Fruit fly (Drosophila melanogaster) whole organism, wandering third instar larva: ENCODE measurements around the gene CG34148.

Experiments used
- Abd-B ChIP-seq: fragments of >200 bp; optimal IDR thresholded peaks from 2 replicates; lab custom pipeline; 2017; ENCODE audit warnings: missing biosample characterization, missing genetic modification characterization
- CG32264 ChIP-seq: fragments of 200-800 bp; sonication (Bioruptor generic); optimal IDR thresholded peaks from 2 replicates; lab custom pipeline; 2016; ENCODE audit warnings: missing biosample characterization, missing genetic modification characterization
- CG9705 ChIP-seq: fragments of 200-800 bp; sonication (Bioruptor generic); optimal IDR thresholded peaks from 2 replicates; lab custom pipeline; 2018; ENCODE audit warnings: missing biosample characterization, mild to moderate bottlenecking, missing genetic modification characterization
- CrebA ChIP-seq: fragments of 200-800 bp; sonication (Bioruptor generic); optimal IDR thresholded peaks from 2 replicates; lab custom pipeline; 2016; ENCODE audit warnings: missing biosample characterization, mild to moderate bottlenecking, missing genetic modification characterization, borderline replicate concordance
- Dfd ChIP-seq: fragments of >200 bp; optimal IDR thresholded peaks from 2 replicates; lab custom pipeline; 2017; ENCODE audit warnings: missing biosample characterization, missing genetic modification characterization
- Dif ChIP-seq: fragments of 200-275, 200-300 bp; sonication (Bioruptor generic); optimal IDR thresholded peaks from 2 replicates; lab custom pipeline; 2018; ENCODE audit warnings: missing biosample characterization, missing genetic modification characterization; ENCODE audit not compliant: partially characterized antibody
- GATAd ChIP-seq: sonication (Bioruptor generic); optimal IDR thresholded peaks from 2 replicates; lab custom pipeline; 2016; ENCODE audit warnings: missing biosample characterization, missing genetic modification characterization
- HLH106 ChIP-seq: fragments of 200-800 bp; optimal IDR thresholded peaks from 3 replicates; lab custom pipeline; 2019; ENCODE audit warnings: missing biosample characterization, mild to moderate bottlenecking, missing genetic modification characterization, moderate library complexity
- Hnf4 ChIP-seq: fragments of 200-800 bp; sonication (Bioruptor generic); optimal IDR thresholded peaks from 2 replicates; lab custom pipeline; 2016; ENCODE audit warnings: missing biosample characterization, mild to moderate bottlenecking, missing genetic modification characterization
- Hr78 ChIP-seq: fragments of >200 bp; optimal IDR thresholded peaks from 2 replicates; lab custom pipeline; 2017; ENCODE audit warnings: missing biosample characterization, missing genetic modification characterization
- Hr83 ChIP-seq: fragments of 200-300 bp; sonication (Bioruptor generic); optimal IDR thresholded peaks from 2 replicates; lab custom pipeline; 2016; ENCODE audit warnings: missing biosample characterization, mild to moderate bottlenecking, missing genetic modification characterization, moderate library complexity; ENCODE audit not compliant: poor library complexity, severe bottlenecking
- Jra ChIP-seq: sonication (Bioruptor generic); optimal IDR thresholded peaks from 2 replicates; lab custom pipeline; 2016; ENCODE audit warnings: missing biosample characterization, missing genetic modification characterization
- Mio ChIP-seq: sonication (Bioruptor generic); optimal IDR thresholded peaks from 2 replicates; lab custom pipeline; 2016; ENCODE audit warnings: missing biosample characterization, missing genetic modification characterization
- Myc ChIP-seq: fragments of >200 bp; optimal IDR thresholded peaks from 2 replicates; lab custom pipeline; 2017
- N ChIP-seq: fragments of >200 bp; optimal IDR thresholded peaks from 2 replicates; lab custom pipeline; 2018; ENCODE audit warnings: missing biosample characterization, missing external identifiers, missing genetic modification characterization
- Rel ChIP-seq, 2 experiments: fragments of 200-800 bp; sonication (Bioruptor generic) in 1 of 2; optimal IDR thresholded peaks; 2 replicates in 1 of 2; 3 replicates in 1 of 2; lab custom pipeline; 2016 to 2019; ENCODE audit warnings: mild to moderate bottlenecking in 2 of 2, missing biosample characterization in 2 of 2, missing genetic modification characterization in 2 of 2, moderate library complexity in 1 of 2
- Sp1 ChIP-seq: fragments of 200-800 bp; sonication (Bioruptor generic); optimal IDR thresholded peaks from 3 replicates; lab custom pipeline; 2019; ENCODE audit warnings: missing biosample characterization, mild to moderate bottlenecking, missing genetic modification characterization, moderate library complexity
- Vsx2 ChIP-seq: fragments of 200-300, 225-300 bp; sonication (Bioruptor generic); optimal IDR thresholded peaks from 2 replicates; lab custom pipeline; 2018; ENCODE audit warnings: missing biosample characterization, missing genetic modification characterization; ENCODE audit not compliant: partially characterized antibody
- br ChIP-seq: fragments of 200-800 bp; sonication (Bioruptor generic); optimal IDR thresholded peaks from 2 replicates; lab custom pipeline; 2016; ENCODE audit warnings: missing biosample characterization, missing genetic modification characterization
- brk ChIP-seq: fragments of 200-800 bp; sonication (Bioruptor generic); optimal IDR thresholded peaks from 2 replicates; lab custom pipeline; 2016; ENCODE audit warnings: missing biosample characterization, mild to moderate bottlenecking, missing genetic modification characterization
- dl ChIP-seq, 2 experiments: fragments of 175-275, 200-275 bp in 1 of 2; fragments of 200-275 bp in 1 of 2; sonication (Bioruptor generic); optimal IDR thresholded peaks; lab custom pipeline; 2018; ENCODE audit warnings: mild to moderate bottlenecking in 2 of 2, missing biosample characterization in 2 of 2, missing genetic modification characterization in 2 of 2, moderate library complexity in 2 of 2; ENCODE audit not compliant: partially characterized antibody in 2 of 2, insufficient read depth in 1 of 2
- dmrt93B ChIP-seq: fragments of 200-800 bp; sonication (Bioruptor generic); optimal IDR thresholded peaks from 2 replicates; lab custom pipeline; 2018; ENCODE audit warnings: missing biosample characterization, mild to moderate bottlenecking, missing genetic modification characterization
- dsf ChIP-seq: sonication (Bioruptor generic); optimal IDR thresholded peaks from 2 replicates; lab custom pipeline; 2016; ENCODE audit warnings: missing biosample characterization, missing genetic modification characterization, borderline replicate concordance
- ey ChIP-seq: fragments of 200-800 bp; sonication (Bioruptor generic); optimal IDR thresholded peaks from 2 replicates; lab custom pipeline; 2016; ENCODE audit warnings: missing biosample characterization, missing genetic modification characterization
- foxo ChIP-seq, 2 experiments: fragments of 200-800 bp; sonication (Bioruptor generic); optimal IDR thresholded peaks; 2 replicates in 1 of 2; 3 replicates in 1 of 2; lab custom pipeline; 2016 to 2017; ENCODE audit warnings: missing biosample characterization in 2 of 2, missing genetic modification characterization in 2 of 2
- fru ChIP-seq: fragments of 200-800 bp; sonication (Bioruptor generic); optimal IDR thresholded peaks from 3 replicates; lab custom pipeline; 2016; ENCODE audit warnings: missing biosample characterization, mild to moderate bottlenecking, missing genetic modification characterization
- h ChIP-seq: fragments of 200-800 bp; sonication (Bioruptor generic); optimal IDR thresholded peaks from 3 replicates; lab custom pipeline; 2016; ENCODE audit warnings: missing biosample characterization, mild to moderate bottlenecking, missing genetic modification characterization
- jim ChIP-seq: fragments of 175-275, 200-325 bp; sonication (Bioruptor generic); optimal IDR thresholded peaks from 2 replicates; lab custom pipeline; 2016; ENCODE audit warnings: missing biosample characterization, mild to moderate bottlenecking, missing genetic modification characterization
- lola ChIP-seq: fragments of >200 bp; optimal IDR thresholded peaks from 2 replicates; lab custom pipeline; 2017; ENCODE audit warnings: missing biosample characterization, missing genetic modification characterization
- pan ChIP-seq: fragments of >200 bp; optimal IDR thresholded peaks from 2 replicates; lab custom pipeline; 2017
- psq ChIP-seq: fragments of 200-800 bp; sonication (Bioruptor generic); optimal IDR thresholded peaks from 3 replicates; lab custom pipeline; 2017; ENCODE audit warnings: missing biosample characterization, mild to moderate bottlenecking, missing genetic modification characterization, moderate library complexity
- rgr ChIP-seq: fragments of 200-800 bp; sonication (Bioruptor generic); optimal IDR thresholded peaks from 3 replicates; lab custom pipeline; 2016; ENCODE audit warnings: missing biosample characterization, mild to moderate bottlenecking, missing genetic modification characterization
- sage ChIP-seq: fragments of 200-800 bp; sonication (Bioruptor generic); optimal IDR thresholded peaks from 2 replicates; lab custom pipeline; 2016; ENCODE audit warnings: missing biosample characterization, mild to moderate bottlenecking, missing genetic modification characterization
- sv ChIP-seq: fragments of 200-800 bp; sonication (Bioruptor generic); optimal IDR thresholded peaks from 3 replicates; lab custom pipeline; 2016; ENCODE audit warnings: missing biosample characterization, missing genetic modification characterization
- tai ChIP-seq: sonication (Bioruptor generic); optimal IDR thresholded peaks from 2 replicates; lab custom pipeline; 2016; ENCODE audit warnings: missing biosample characterization, missing genetic modification characterization
- usp ChIP-seq: fragments of >200 bp; optimal IDR thresholded peaks from 2 replicates; lab custom pipeline; 2017; ENCODE audit warnings: missing biosample characterization, missing genetic modification characterization
- woc ChIP-seq: sonication (Bioruptor generic); optimal IDR thresholded peaks from 2 replicates; lab custom pipeline; 2016; ENCODE audit warnings: missing biosample characterization, mild to moderate bottlenecking, missing genetic modification characterization

CG34148 gene

DNA sequence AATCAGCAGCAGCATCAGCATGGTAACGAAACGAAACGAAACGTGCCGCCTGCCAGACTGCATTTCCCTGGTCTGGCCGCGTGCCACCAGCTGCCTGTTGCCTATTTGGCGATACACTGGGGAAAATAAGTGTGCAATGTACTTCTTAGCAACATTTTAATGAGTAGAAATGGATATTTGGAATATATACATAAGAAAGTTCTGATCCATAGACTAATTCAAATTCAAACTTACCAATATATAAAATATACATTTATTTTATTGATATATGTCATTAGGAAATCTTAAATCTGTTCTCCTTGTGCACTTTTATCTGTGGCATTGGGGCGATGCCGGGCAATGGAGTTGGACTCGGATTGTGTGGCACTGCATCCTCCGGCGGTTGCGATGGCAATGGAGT is 15.4 kb upstream of the CG34148 start:
- no peak for TF ChIP-seq dsf
- no peak for TF ChIP-seq Vsx2 (GFP tag; lab: Kevin White, UChicago)
- TF ChIP-seq Dif (GFP tag; lab: Kevin White, UChicago), result no peak
- TF ChIP-seq CG32264, result no peak
- no peak for TF ChIP-seq br (GFP tag; lab: Kevin White, UChicago)
- peak in 1 of 2 experiments; percentile 22 for TF ChIP-seq foxo (GFP tag; optimal IDR thresholded peaks at IDR 0.05; lab: Kevin White, UChicago)
- TF ChIP-seq CrebA (GFP tag; lab: Kevin White, UChicago), result no peak
- TF ChIP-seq dmrt93B, result no peak
- TF ChIP-seq HLH106 (tag; lab: Kevin White, UChicago), result peak; percentile 26
- TF ChIP-seq rgr (GFP tag; lab: Kevin White, UChicago), result no peak
- no peak for TF ChIP-seq Jra (GFP tag; lab: Kevin White, UChicago)
- TF ChIP-seq Hr83 (GFP tag; lab: Kevin White, UChicago), result no peak
- no peak for TF ChIP-seq Myc
- TF ChIP-seq brk, result no peak
- TF ChIP-seq Hr78 (GFP tag; lab: Kevin White, UChicago), result no peak
- peak; percentile 12 for TF ChIP-seq h (GFP tag; lab: Kevin White, UChicago)
- no peak for TF ChIP-seq Hnf4 (GFP tag; lab: Kevin White, UChicago)
- peak; percentile 1 for TF ChIP-seq psq (GFP tag; lab: Kevin White, UChicago)
- TF ChIP-seq Sp1 (GFP tag; lab: Kevin White, UChicago), result peak; percentile 20
- TF ChIP-seq GATAd (GFP tag; lab: Kevin White, UChicago), result no peak
- TF ChIP-seq N (GFP tag; lab: Kevin White, UChicago), result no peak

DNA sequence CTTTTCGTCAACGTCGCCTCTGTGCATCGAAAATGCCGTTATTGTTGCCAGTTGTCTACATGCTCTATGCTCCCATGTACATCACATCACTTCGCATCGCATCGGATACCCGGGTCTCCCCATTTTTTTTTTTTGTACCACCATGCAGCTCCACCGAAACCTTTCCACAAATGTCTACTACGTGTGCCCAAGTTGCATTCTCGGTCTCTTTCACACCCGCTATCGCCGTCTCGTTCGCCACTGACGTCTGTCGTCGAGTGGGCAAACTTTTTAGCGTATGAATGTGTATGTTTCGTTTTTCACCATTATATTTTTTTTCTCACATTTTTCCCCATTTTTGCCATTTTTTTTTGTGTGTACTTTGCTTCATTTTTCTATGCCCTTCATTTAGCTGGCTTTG is 14.0 kb upstream of the CG34148 start:
- TF ChIP-seq jim (GFP tag; lab: Kevin White, UChicago) (no peak), CrebA (GFP tag; lab: Kevin White, UChicago) (no peak), Sp1 (GFP tag; lab: Kevin White, UChicago) (peak; percentile 19), Abd-B (GFP tag; lab: Kevin White, UChicago) (no peak)

DNA sequence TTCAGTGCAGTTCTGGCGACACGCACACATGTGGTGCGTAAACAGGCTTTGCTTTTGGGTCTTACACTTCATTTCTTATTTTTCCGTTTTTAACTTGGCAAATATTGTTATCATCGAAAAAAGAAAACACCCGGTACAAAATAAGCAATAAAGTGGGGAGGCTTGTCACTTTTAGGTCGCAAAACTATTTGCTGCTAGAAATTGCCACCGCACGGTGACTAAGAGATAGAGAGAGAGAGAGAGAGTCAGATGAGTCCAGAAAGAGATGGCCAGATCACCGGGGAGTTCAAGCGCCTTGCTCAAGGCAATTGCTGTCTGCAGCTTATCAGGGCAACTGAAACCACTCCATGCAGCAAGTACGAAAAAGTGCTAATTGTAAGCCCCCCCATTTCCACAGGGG is 12.3 kb upstream of the CG34148 start:
- TF ChIP-seq Rel (GFP tag; optimal IDR thresholded peaks at IDR 0.05; lab: Kevin White, UChicago), result no peak
- peak; percentile 5 for TF ChIP-seq Rel (tag; optimal IDR thresholded peaks at IDR 0.05; lab: Kevin White, UChicago)
- no peak for TF ChIP-seq brk

DNA sequence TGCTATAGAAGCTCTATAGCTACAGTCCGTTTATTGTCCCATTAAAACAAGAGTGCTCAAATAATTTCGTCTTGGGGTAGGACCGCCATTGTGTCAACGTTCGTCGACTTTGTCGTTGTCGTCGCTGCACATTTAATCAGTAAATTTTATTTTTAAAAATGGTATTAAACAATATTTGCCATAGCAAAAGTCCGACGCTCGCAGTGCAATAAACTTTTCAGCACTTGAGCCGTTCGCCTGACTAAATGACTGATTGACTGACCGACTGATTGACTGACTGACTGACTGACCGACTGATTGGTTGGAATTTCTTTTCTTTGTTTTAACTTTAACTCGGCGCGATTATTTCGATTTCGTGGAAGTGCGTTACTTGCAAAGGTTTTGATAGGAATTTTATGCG is 11.5 kb upstream of the CG34148 start:
- no peak for TF ChIP-seq Jra (GFP tag; lab: Kevin White, UChicago)
- no peak for TF ChIP-seq pan (lab: Kevin White, UChicago)
- TF ChIP-seq Sp1 (GFP tag; lab: Kevin White, UChicago), result no peak
- TF ChIP-seq sage (GFP tag; lab: Kevin White, UChicago), result no peak
- no peak for TF ChIP-seq Dfd (GFP tag; lab: Kevin White, UChicago)
- no peak for TF ChIP-seq GATAd (GFP tag; lab: Kevin White, UChicago)
- TF ChIP-seq fru (GFP tag; lab: Kevin White, UChicago), result peak; percentile 10
- TF ChIP-seq br (GFP tag; lab: Kevin White, UChicago), result no peak
- TF ChIP-seq CrebA (GFP tag; lab: Kevin White, UChicago), result no peak
- TF ChIP-seq usp (GFP tag; lab: Kevin White, UChicago), result no peak
- TF ChIP-seq ey (GFP tag; lab: Kevin White, UChicago), result no peak
- no peak for TF ChIP-seq psq (GFP tag; lab: Kevin White, UChicago)
- TF ChIP-seq lola (GFP tag; lab: Kevin White, UChicago), result no peak
- no peak for TF ChIP-seq Rel (GFP tag; optimal IDR thresholded peaks at IDR 0.05; lab: Kevin White, UChicago)
- peak; percentile 30 for TF ChIP-seq Rel (tag; optimal IDR thresholded peaks at IDR 0.05; lab: Kevin White, UChicago)
- no peak for TF ChIP-seq woc (GFP tag; lab: Kevin White, UChicago)
- no peak for TF ChIP-seq Dif (GFP tag; lab: Kevin White, UChicago)
- no peak for TF ChIP-seq tai (GFP tag; lab: Kevin White, UChicago)
- TF ChIP-seq Hnf4 (GFP tag; lab: Kevin White, UChicago), result no peak
- no peak for TF ChIP-seq Myc
- no peak for TF ChIP-seq CG32264
- peak; percentile 23 for TF ChIP-seq h (GFP tag; lab: Kevin White, UChicago)
- TF ChIP-seq Hr83 (GFP tag; lab: Kevin White, UChicago), result no peak
- TF ChIP-seq dl (GFP tag; optimal IDR thresholded peaks at IDR 0.05; lab: Kevin White, UChicago; ENCODE audit: insufficient read depth in 1 of 2, partially characterized antibody in 2 of 2), result no peak
- no peak for TF ChIP-seq Mio
- no peak for TF ChIP-seq sv (GFP tag; lab: Kevin White, UChicago)
- TF ChIP-seq rgr (GFP tag; lab: Kevin White, UChicago), result no peak
- no peak for TF ChIP-seq CG9705
